Worm (Caenorhabditis elegans) whole organism, L4 larva: ENCODE data around the gene Y57A10A.2.
A peak's percentile ranks its signal among the peaks of the same experiment; 100 is the strongest.

Source experiments
- D1046.2 ChIP-seq: fragments of 200-800 bp; sonication (Bioruptor generic); IDR thresholded peaks from 2 replicates; pipeline ENCODE4 v1.3.6; 2022; ENCODE audit warnings: missing genetic modification characterization, missing compliant biosample characterization
- F26F4.8 ChIP-seq: fragments of 200-800 bp; sonication (Bioruptor generic); conservative IDR thresholded peaks from 2 replicates; pipeline ENCODE4 v1.3.6; 2022; ENCODE audit warnings: missing genetic modification characterization, missing compliant biosample characterization
- F37D6.2 ChIP-seq: sonication (generic microtip); optimal IDR thresholded peaks from 2 replicates; lab custom pipeline; 2016; ENCODE audit warnings: mild to moderate bottlenecking, missing genetic modification characterization, missing compliant biosample characterization
- F44E2.7 ChIP-seq: fragments of 200-800 bp; sonication (Bioruptor generic); IDR thresholded peaks from 2 replicates; pipeline ENCODE4 v2.1.2; 2022; ENCODE audit warnings: missing genetic modification characterization, missing compliant biosample characterization
- F49E8.2 ChIP-seq: sonication (generic microtip); optimal IDR thresholded peaks from 2 replicates; lab custom pipeline; 2016; ENCODE audit warnings: missing compliant biosample characterization, mild to moderate bottlenecking, missing genetic modification characterization, borderline replicate concordance
- T20F7.1 ChIP-seq: fragments of 200-800 bp; sonication (Bioruptor generic); optimal IDR thresholded peaks from 2 replicates; lab custom pipeline; 2018; ENCODE audit warnings: mild to moderate bottlenecking, missing genetic modification characterization, missing compliant biosample characterization
- T26A8.4 ChIP-seq: fragments of 200-800 bp; sonication (Bioruptor generic); IDR thresholded peaks from 2 replicates; pipeline ENCODE4 v1.3.6; 2022; ENCODE audit warnings: missing genetic modification characterization, missing compliant biosample characterization
- Y48G9A.11 ChIP-seq: fragments of 200-800 bp; sonication (Bioruptor generic); IDR thresholded peaks from 2 replicates; pipeline ENCODE4 v1.3.6; 2022; ENCODE audit warnings: missing genetic modification reagents, missing genetic modification characterization, missing compliant biosample characterization
- Y5F2A.4 ChIP-seq: fragments of 200-800 bp; sonication (Bioruptor generic); optimal IDR thresholded peaks from 2 replicates; lab custom pipeline; 2018; ENCODE audit warnings: mild to moderate bottlenecking, missing genetic modification characterization, missing compliant biosample characterization
- Y75B8A.6 ChIP-seq: fragments of 200-800 bp; sonication (Bioruptor generic); IDR thresholded peaks from 2 replicates; pipeline ENCODE4 v1.3.6; 2022; ENCODE audit warnings: missing genetic modification reagents, missing genetic modification characterization, missing compliant biosample characterization
- ZK337.2 ChIP-seq: fragments of 200-800 bp; sonication (Bioruptor generic); IDR thresholded peaks from 2 replicates; pipeline ENCODE4 v1.3.6; 2022; ENCODE audit warnings: missing genetic modification reagents, missing genetic modification characterization, missing compliant biosample characterization
- aha-1 ChIP-seq: fragments of 150-350 bp; peaks from one replicate; lab custom pipeline; 2014; ENCODE audit warnings: missing biosample characterization, missing genetic modification characterization
- aly-2 ChIP-seq: sonication (generic microtip); optimal IDR thresholded peaks from 2 replicates; lab custom pipeline; 2018; ENCODE audit warnings: missing biosample characterization, missing genetic modification characterization
- ceh-28 ChIP-seq: fragments of 150-350 bp; optimal IDR thresholded peaks from 2 replicates; lab custom pipeline; 2014; ENCODE audit warnings: missing biosample characterization, missing genetic modification reagents, missing genetic modification characterization
- ceh-32 ChIP-seq: sonication (generic microtip); optimal IDR thresholded peaks from 2 replicates; lab custom pipeline; 2016; ENCODE audit warnings: mild to moderate bottlenecking, missing genetic modification characterization, missing compliant biosample characterization; ENCODE audit not compliant: poor library complexity
- ceh-44 ChIP-seq: fragments of 200-800 bp; sonication (Bioruptor generic); IDR thresholded peaks from 2 replicates; pipeline ENCODE4 v1.3.6; 2022; ENCODE audit warnings: missing genetic modification reagents, missing genetic modification characterization, missing compliant biosample characterization
- ceh-62 ChIP-seq: sonication (generic microtip); optimal IDR thresholded peaks from 2 replicates; lab custom pipeline; 2017; ENCODE audit warnings: missing biosample characterization, missing genetic modification characterization
- daf-12 ChIP-seq: fragments of 150-350 bp; optimal IDR thresholded peaks from 2 replicates; lab custom pipeline; 2014; ENCODE audit warnings: missing biosample characterization, missing genetic modification reagents, missing genetic modification characterization
- daf-16 ChIP-seq, 3 experiments: sonication (generic microtip); optimal IDR thresholded peaks; 2 replicates each; lab custom pipeline; 2016 to 2017; ENCODE audit warnings: missing genetic modification characterization in 3 of 3, missing genetic modification reagents in 3 of 3, mild to moderate bottlenecking in 2 of 3, missing compliant biosample characterization in 2 of 3, missing biosample characterization in 1 of 3, moderate library complexity in 1 of 3
- daf-8 ChIP-seq: fragments of 200-800 bp; sonication (Bioruptor generic); IDR thresholded peaks from 2 replicates; pipeline ENCODE4 v1.3.6; 2022; ENCODE audit warnings: missing genetic modification characterization, missing compliant biosample characterization
- dmd-9 ChIP-seq: fragments of 200-800 bp; sonication (Bioruptor generic); IDR thresholded peaks from 2 replicates; pipeline ENCODE4 v1.3.6; 2022; ENCODE audit warnings: missing genetic modification reagents, missing genetic modification characterization, missing compliant biosample characterization
- duxl-1 ChIP-seq: sonication (generic microtip); optimal IDR thresholded peaks from 2 replicates; lab custom pipeline; 2016; ENCODE audit warnings: mild to moderate bottlenecking, missing genetic modification characterization, moderate library complexity, missing compliant biosample characterization; ENCODE audit not compliant: poor library complexity
- egl-43 ChIP-seq: fragments of 200-800 bp; sonication (Bioruptor generic); IDR thresholded peaks from 2 replicates; pipeline ENCODE4 v1.3.6; 2022; ENCODE audit warnings: missing genetic modification reagents, missing genetic modification characterization, missing compliant biosample characterization
- fkh-10 ChIP-seq: fragments of 150-350 bp; optimal IDR thresholded peaks from 2 replicates; lab custom pipeline; 2014; ENCODE audit warnings: missing biosample characterization, missing genetic modification reagents, missing genetic modification characterization
- gei-8 ChIP-seq: fragments of 200-800 bp; sonication (Bioruptor generic); optimal IDR thresholded peaks from 2 replicates; lab custom pipeline; 2018; ENCODE audit warnings: mild to moderate bottlenecking, missing genetic modification characterization, missing compliant biosample characterization
- hlh-11 ChIP-seq: fragments of 200-800 bp; sonication (Bioruptor generic); optimal IDR thresholded peaks from 2 replicates; lab custom pipeline; 2018; ENCODE audit warnings: mild to moderate bottlenecking, missing genetic modification characterization, missing compliant biosample characterization
- hlh-30 ChIP-seq: sonication (generic microtip); optimal IDR thresholded peaks from 2 replicates; lab custom pipeline; 2017; ENCODE audit warnings: antibody characterized with exemption, mild to moderate bottlenecking, missing genetic modification characterization, missing compliant biosample characterization; ENCODE audit not compliant: insufficient read depth
- hmg-1.1 ChIP-seq: fragments of 200-800 bp; sonication (Bioruptor generic); IDR thresholded peaks from 2 replicates; pipeline ENCODE4 v1.3.6; 2022; ENCODE audit warnings: missing genetic modification reagents, missing genetic modification characterization, missing compliant biosample characterization
- jun-1 ChIP-seq: fragments of 150-350 bp; optimal IDR thresholded peaks from 2 replicates; lab custom pipeline; 2014; ENCODE audit warnings: missing biosample characterization, missing genetic modification reagents, missing genetic modification characterization
- lin-13 ChIP-seq: fragments of 150-350 bp; optimal IDR thresholded peaks from 2 replicates; lab custom pipeline; 2014; ENCODE audit warnings: missing biosample characterization, missing genetic modification reagents, missing genetic modification characterization
- lin-15B ChIP-seq: fragments of 150-350 bp; sonication (generic microtip); optimal IDR thresholded peaks from 3 replicates; lab custom pipeline; 2014; ENCODE audit warnings: missing biosample characterization, missing genetic modification characterization
- lsy-2 ChIP-seq, 2 experiments: fragments of 150-350 bp in 1 of 2; sonication (generic microtip) in 1 of 2; optimal IDR thresholded peaks; 2 replicates each; lab custom pipeline; 2014 to 2017; ENCODE audit warnings: missing biosample characterization in 2 of 2, missing genetic modification characterization in 2 of 2
- madf-5 ChIP-seq, 2 experiments: fragments of 200-800 bp; sonication (Bioruptor generic); IDR thresholded peaks; 2 replicates each; pipeline ENCODE4 v1.3.6; 2022; ENCODE audit warnings: missing compliant biosample characterization in 2 of 2, missing genetic modification characterization in 2 of 2
- madf-9 ChIP-seq: fragments of 200-800 bp; sonication (Bioruptor generic); conservative IDR thresholded peaks from 2 replicates; pipeline ENCODE4 v1.3.6; 2022; ENCODE audit warnings: missing genetic modification reagents, missing genetic modification characterization, missing compliant biosample characterization
- mdt-29 ChIP-seq: fragments of 200-800 bp; sonication (Bioruptor generic); IDR thresholded peaks from 2 replicates; pipeline ENCODE4 v1.3.6; 2022; ENCODE audit warnings: missing genetic modification reagents, missing genetic modification characterization, missing compliant biosample characterization
- mes-2 ChIP-seq: sonication (generic microtip); optimal IDR thresholded peaks from 2 replicates; lab custom pipeline; 2016; ENCODE audit warnings: missing genotype, mild to moderate bottlenecking, missing genetic modification characterization, missing compliant biosample characterization; ENCODE audit not compliant: poor library complexity, severe bottlenecking
- mxl-3 ChIP-seq: fragments of 200-800 bp; sonication (Bioruptor generic); optimal IDR thresholded peaks from 2 replicates; lab custom pipeline; 2018; ENCODE audit warnings: mild to moderate bottlenecking, missing genetic modification characterization, missing compliant biosample characterization
- nhr-102 ChIP-seq: sonication (generic microtip); optimal IDR thresholded peaks from 2 replicates; lab custom pipeline; 2016; ENCODE audit warnings: mild to moderate bottlenecking, missing genetic modification characterization, moderate library complexity, missing compliant biosample characterization
- nhr-11 ChIP-seq: fragments of 150-350 bp; optimal IDR thresholded peaks from 2 replicates; lab custom pipeline; 2014; ENCODE audit warnings: missing biosample characterization, missing genetic modification characterization
- nhr-41 ChIP-seq: fragments of 200-800 bp; sonication (Bioruptor generic); IDR thresholded peaks from 2 replicates; pipeline ENCODE4 v1.3.6; 2022; ENCODE audit warnings: missing genetic modification reagents, missing genetic modification characterization, missing compliant biosample characterization
- nhr-42 ChIP-seq: fragments of 200-800 bp; sonication (Bioruptor generic); IDR thresholded peaks from 2 replicates; pipeline ENCODE4 v1.3.6; 2022; ENCODE audit warnings: missing genetic modification characterization, missing compliant biosample characterization
- nhr-6 ChIP-seq: fragments of 150-350 bp; optimal IDR thresholded peaks from 2 replicates; lab custom pipeline; 2014; ENCODE audit warnings: missing biosample characterization, missing genetic modification characterization
- nhr-77 ChIP-seq: fragments of 150-350 bp; optimal IDR thresholded peaks from 2 replicates; lab custom pipeline; 2014; ENCODE audit warnings: missing biosample characterization, missing genetic modification characterization
- pqm-1 ChIP-seq: sonication (generic microtip); optimal IDR thresholded peaks from 2 replicates; lab custom pipeline; 2017; ENCODE audit warnings: missing biosample characterization, missing genetic modification characterization
- rbr-2 ChIP-seq: sonication (generic microtip); optimal IDR thresholded peaks from 2 replicates; lab custom pipeline; 2016; ENCODE audit warnings: missing genotype, missing genetic modification characterization, missing compliant biosample characterization
- spr-1 ChIP-seq: sonication (generic microtip); optimal IDR thresholded peaks from 2 replicates; lab custom pipeline; 2016; ENCODE audit warnings: mild to moderate bottlenecking, missing genetic modification characterization, missing compliant biosample characterization
- tra-1 ChIP-seq: fragments of 200-800 bp; sonication (Bioruptor generic); IDR thresholded peaks from 2 replicates; pipeline ENCODE4 v1.3.6; 2022; ENCODE audit warnings: missing genetic modification reagents, missing genetic modification characterization, missing compliant biosample characterization
- zag-1 ChIP-seq: fragments of 150-350 bp; optimal IDR thresholded peaks from 2 replicates; lab custom pipeline; 2014; ENCODE audit warnings: missing biosample characterization, missing genetic modification characterization
- zip-11 ChIP-seq: fragments of 200-800 bp; sonication (Bioruptor generic); IDR thresholded peaks from 2 replicates; pipeline ENCODE4 v1.3.6; 2022; ENCODE audit warnings: missing genetic modification characterization, missing compliant biosample characterization
- zip-2 ChIP-seq: fragments of 150-350 bp; optimal IDR thresholded peaks from 2 replicates; lab custom pipeline; 2014; ENCODE audit warnings: missing biosample characterization, missing genetic modification characterization
- ztf-11 ChIP-seq: fragments of 150-350 bp; optimal IDR thresholded peaks from 2 replicates; lab custom pipeline; 2014; ENCODE audit warnings: missing biosample characterization, missing genetic modification characterization
- ztf-7 ChIP-seq: fragments of 150-350 bp; optimal IDR thresholded peaks from 2 replicates; lab custom pipeline; 2014; ENCODE audit warnings: missing biosample characterization, missing genetic modification characterization

Gene Y57A10A.2

ce11 chrII:12102365-12102764 lies 45.1 kb upstream of the Y57A10A.2 start (continued):
- TF ChIP-seq nhr-102 (tag; lab: Kevin White, UChicago) (peak; percentile 82), T26A8.4 (peak; percentile 91), egl-43 (GFP tag; lab: Robert Waterston, UW) (peak; percentile 77), hmg-1.1 (GFP tag; lab: Robert Waterston, UW) (peak; percentile 96), gei-8 (GFP tag; lab: Kevin White, UChicago) (no peak), zip-11 (GFP tag; lab: Robert Waterston, UW) (no peak), lin-13 (peak; percentile 69), zag-1 (tag; lab: Kevin White, UChicago) (no peak), Y5F2A.4 (GFP tag; lab: Kevin White, UChicago) (peak; percentile 17), nhr-6 (tag; lab: Kevin White, UChicago) (peak; percentile 91), daf-16 (GFP tag; optimal IDR thresholded peaks at IDR 0.05; lab: Kevin White, UChicago) (peak; percentile 78 to 97), daf-16 (tag; optimal IDR thresholded peaks at IDR 0.05; lab: Kevin White, UChicago) (peak; percentile 94), nhr-77 (peak; percentile 88), nhr-41 (no peak), ceh-44 (GFP tag; lab: Robert Waterston, UW) (no peak), D1046.2 (0 out of 2 replicates have a peak, but pooled peaks have one; percentile 35), ztf-11 (tag; lab: Kevin White, UChicago) (no peak), daf-12 (tag; lab: Kevin White, UChicago) (no peak), T20F7.1 (no peak), dmd-9 (GFP tag; lab: Robert Waterston, UW) (peak; percentile 51; the same call in 1 of the 2 replicates), Y75B8A.6 (GFP tag; lab: Robert Waterston, UW) (no peak), F26F4.8 (GFP tag; lab: Robert Waterston, UW) (no peak), mxl-3 (peak; percentile 96), ztf-7 (peak; percentile 82), fkh-10 (peak; percentile 17), hlh-11 (tag; lab: Kevin White, UChicago) (peak; percentile 99), F37D6.2 (peak; percentile 74), madf-9 (no peak), Y48G9A.11 (GFP tag; lab: Robert Waterston, UW) (no peak), madf-5 (GFP tag; IDR thresholded peaks at IDR 0.05; lab: Robert Waterston, UW) (no peak), zip-2 (tag; lab: Kevin White, UChicago) (peak; percentile 84), ceh-62 (no peak), spr-1 (tag; lab: Kevin White, UChicago) (peak; percentile 89), ceh-28 (tag; lab: Kevin White, UChicago) (peak; percentile 67), pqm-1 (tag; lab: Kevin White, UChicago) (no peak), duxl-1 (tag; lab: Kevin White, UChicago) (peak; percentile 55), daf-8 (GFP tag; lab: Robert Waterston, UW) (no peak), ZK337.2 (GFP tag; lab: Robert Waterston, UW) (no peak), mdt-29 (GFP tag; lab: Robert Waterston, UW) (peak; percentile 98), lsy-2 (tag; optimal IDR thresholded peaks at IDR 0.05; lab: Kevin White, UChicago) (peak; percentile 78 to 93), lin-15B (tag; lab: Kevin White, UChicago) (no peak)

- TF ChIP-seq F26F4.8 (GFP tag; lab: Robert Waterston, UW): no peak
- TF ChIP-seq F37D6.2: peak; percentile 1
- no peak for TF ChIP-seq T26A8.4
- TF ChIP-seq aha-1 (tag; lab: Kevin White, UChicago): peak; percentile 47
- no peak for TF ChIP-seq spr-1 (tag; lab: Kevin White, UChicago)
- TF ChIP-seq aly-2: no peak
- TF ChIP-seq mes-2 (tag; lab: Kevin White, UChicago): peak; percentile 63
- TF ChIP-seq ceh-32: no peak
- TF ChIP-seq rbr-2 (tag; lab: Kevin White, UChicago): peak; percentile 48
- TF ChIP-seq tra-1 (GFP tag; lab: Robert Waterston, UW): no peak
- no peak for TF ChIP-seq nhr-11 (tag; lab: Kevin White, UChicago)
- TF ChIP-seq Y75B8A.6 (GFP tag; lab: Robert Waterston, UW): no peak
- no peak for TF ChIP-seq F44E2.7
- TF ChIP-seq F49E8.2 (tag; lab: Kevin White, UChicago): no peak
- peak; percentile 66 for TF ChIP-seq hlh-30 (tag; lab: Kevin White, UChicago)
- no peak for TF ChIP-seq nhr-6 (tag; lab: Kevin White, UChicago)
- no peak for TF ChIP-seq jun-1 (tag; lab: Kevin White, UChicago)
- no peak for TF ChIP-seq pqm-1 (tag; lab: Kevin White, UChicago)
- no peak for TF ChIP-seq nhr-42 (GFP tag; lab: Robert Waterston, UW)
Observed at ce11 chrII:12107840-12108239, 39.6 kb upstream of the Y57A10A.2 start, which contains the start of gene Y17G7B.18. Gene Y17G7B.18 (minus strand): TSS chrII:12107857.
